Fruit fly (Drosophila melanogaster): ENCODE results near the gene mRpL3.

dm6 chrX:15769457-15769856, 8.4 kb downstream of the mRpL3 start, which contains the start of gene CG33172:
- TF ChIP-seq h (optimal IDR thresholded peaks at IDR 0.05) (no peak), psq (optimal IDR thresholded peaks at IDR 0.05) (no peak), Sin3A (optimal IDR thresholded peaks at IDR 0.05) (no peak), ttk (optimal IDR thresholded peaks at IDR 0.05) (no peak)

All from Kc167 (cell line).